Worm (Caenorhabditis elegans): Measurements from ENCODE around the gene W10G11.2.

- no peak for TF ChIP-seq nhr-25 (tag; optimal IDR thresholded peaks at IDR 0.05; ENCODE audit: borderline replicate concordance, insufficient read depth)
- TF ChIP-seq ztf-11 (tag; optimal IDR thresholded peaks at IDR 0.05) = no peak
- no peak for TF ChIP-seq lin-13 (GFP tag; optimal IDR thresholded peaks at IDR 0.05)
- no peak for TF ChIP-seq unc-62 (GFP tag; optimal IDR thresholded peaks at IDR 0.05 in 1 of 2)
- TF ChIP-seq unc-62 (tag; optimal IDR thresholded peaks at IDR 0.05) = no peak
- TF ChIP-seq dmd-9 (GFP tag; IDR thresholded peaks at IDR 0.05) = no peak
- no peak for TF ChIP-seq gei-8 (GFP tag; optimal IDR thresholded peaks at IDR 0.05)
- TF ChIP-seq ces-1 (GFP tag; optimal IDR thresholded peaks at IDR 0.05) = no peak
These were observed 21.3 kb downstream of the W10G11.2 start for ce11 chrII:3540151-3540550.

Data from whole organism, L4 larva.